Fruit fly (Drosophila melanogaster): ENCODE results near the gene Mat89Ba.

The Mat89Ba gene

dm6 chr3R:16280003-16280998, 8.1 kb upstream of the Mat89Ba start (continued):
- TF ChIP-seq mirr (GFP tag; optimal IDR thresholded peaks at IDR 0.05) (peak; percentile 97), CG12155 (GFP tag; optimal IDR thresholded peaks at IDR 0.05) (peak; percentile 99), CG3065 (GFP tag; optimal IDR thresholded peaks at IDR 0.05) (peak; percentile 99), prd (optimal IDR thresholded peaks at IDR 0.05) (no peak), prd (GFP tag; IDR thresholded peaks at IDR 0.05) (peak; percentile 100), Xbp1 (GFP tag; optimal IDR thresholded peaks at IDR 0.05) (peak; percentile 99), CG10979 (tag; optimal IDR thresholded peaks at IDR 0.05) (peak; percentile 100), tna (GFP tag; IDR thresholded peaks at IDR 0.05; ENCODE audit: partially characterized antibody) (no peak), CG17612 (GFP tag; IDR thresholded peaks at IDR 0.05) (peak; percentile 98), hkb (optimal IDR thresholded peaks at IDR 0.05) (no peak), hkb (GFP tag; IDR thresholded peaks at IDR 0.05) (peak; percentile 100), amos (GFP tag; IDR thresholded peaks at IDR 0.05; ENCODE audit: partially characterized antibody) (0 out of 2 replicates have a peak, but pooled peaks have one; percentile 24), CrebB (tag; optimal IDR thresholded peaks at IDR 0.05) (peak; percentile 99), org-1 (GFP tag; optimal IDR thresholded peaks at IDR 0.05) (peak; percentile 99), nerfin-2 (GFP tag; IDR thresholded peaks at IDR 0.05; ENCODE audit: partially characterized antibody) (0 out of 2 replicates have a peak, but pooled peaks have one; percentile 28), CG7357 (GFP tag; IDR thresholded peaks at IDR 0.05) (peak; percentile 98), sens-2 (GFP tag; IDR thresholded peaks at IDR 0.05) (peak; percentile 98), Sox100B (GFP tag; optimal IDR thresholded peaks at IDR 0.05) (peak; percentile 99), Lhr (GFP tag; optimal IDR thresholded peaks at IDR 0.05) (peak; percentile 98), CG7963 (GFP tag; IDR thresholded peaks at IDR 0.05; ENCODE audit: partially characterized antibody) (no peak), Nf-YB (GFP tag; optimal IDR thresholded peaks at IDR 0.05) (peak; percentile 93), E2f2 (GFP tag; IDR thresholded peaks at IDR 0.05) (peak; percentile 94), Ravus (GFP tag; IDR thresholded peaks at IDR 0.05) (peak; percentile 98), CG31224 (GFP tag; IDR thresholded peaks at IDR 0.05) (peak; percentile 98), ap (GFP tag; IDR thresholded peaks at IDR 0.05) (peak; percentile 99), Atf6 (GFP tag; IDR thresholded peaks at IDR 0.05) (peak; percentile 99), CG1603 (tag; optimal IDR thresholded peaks at IDR 0.05) (peak; percentile 99), PHDP (tag; optimal IDR thresholded peaks at IDR 0.05) (peak; percentile 100), gce (GFP tag; IDR thresholded peaks at IDR 0.05) (peak; percentile 99), Sox102F (GFP tag; optimal IDR thresholded peaks at IDR 0.05) (peak; percentile 100), hth (optimal IDR thresholded peaks at IDR 0.05) (no peak), pfk (GFP tag; optimal IDR thresholded peaks at IDR 0.05) (peak; percentile 36), Elba2 (GFP tag; optimal IDR thresholded peaks at IDR 0.05) (peak; percentile 97), cad (GFP tag; optimal IDR thresholded peaks at IDR 0.05) (no peak), Vsx1 (GFP tag; optimal IDR thresholded peaks at IDR 0.05) (peak; percentile 97), stc (GFP tag; IDR thresholded peaks at IDR 0.05) (peak; percentile 100), pho (GFP tag; optimal IDR thresholded peaks at IDR 0.05) (peak; percentile 100), dysf (GFP tag; IDR thresholded peaks at IDR 0.05) (peak; percentile 99), CG18599 (GFP tag; optimal IDR thresholded peaks at IDR 0.05) (peak; percentile 100), sqz (GFP tag; optimal IDR thresholded peaks at IDR 0.05) (peak; percentile 99), ac (GFP tag; optimal IDR thresholded peaks at IDR 0.05) (peak; percentile 97), row (GFP tag; IDR thresholded peaks at IDR 0.05) (peak; percentile 100), CG33557 (GFP tag; optimal IDR thresholded peaks at IDR 0.05) (peak; percentile 100), CHES-1-like (GFP tag; optimal IDR thresholded peaks at IDR 0.05) (peak; percentile 100), da (GFP tag; optimal IDR thresholded peaks at IDR 0.05) (peak; percentile 99), Deaf1 (tag; optimal IDR thresholded peaks at IDR 0.05) (peak; percentile 91), bbx (GFP tag; IDR thresholded peaks at IDR 0.05; ENCODE audit: partially characterized antibody) (no peak; the same call in 1 of the 2 replicates), lov (optimal IDR thresholded peaks at IDR 0.05) (no peak), lov (GFP tag; IDR thresholded peaks at IDR 0.05) (peak; percentile 99)
